Worm (Caenorhabditis elegans): Measurements from ENCODE around the gene C49F8.1.

DNA sequence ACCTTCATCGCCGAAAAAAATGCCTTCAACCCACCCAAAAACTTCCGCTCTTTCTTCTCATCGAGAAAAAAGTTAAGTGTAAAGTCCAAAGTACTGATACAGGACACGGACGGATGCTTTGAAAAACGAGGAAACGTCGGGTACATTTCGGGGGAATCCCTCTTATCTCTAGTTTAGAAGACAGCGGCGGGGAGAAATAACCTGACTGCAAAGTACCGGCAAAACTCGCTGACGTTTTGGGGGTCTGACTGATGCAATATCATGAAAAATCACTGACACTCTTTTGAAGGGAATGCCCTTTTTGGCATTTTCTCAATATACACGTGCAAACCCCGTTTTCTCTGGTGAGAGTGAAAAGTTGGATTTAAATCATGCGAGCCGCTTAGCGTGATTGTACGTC is 8.3 kb downstream of the C49F8.1 start:
- TF ChIP-seq snpc-4 (tag; optimal IDR thresholded peaks at IDR 0.05), result no peak
- no peak for TF ChIP-seq nhr-12 (tag; optimal IDR thresholded peaks at IDR 0.05)
- no peak for TF ChIP-seq nhr-76 (tag; optimal IDR thresholded peaks at IDR 0.05)
- TF ChIP-seq tbx-8 (GFP tag; optimal IDR thresholded peaks at IDR 0.05), result no peak
